Fruit fly (Drosophila melanogaster) whole organism, embryonic: ENCODE data around the gene Cyp4g15.

Source experiments
- ATbp ChIP-seq: fragments of 200-800 bp; sonication (Bioruptor generic); optimal IDR thresholded peaks from 2 replicates; lab custom pipeline; 2017; ENCODE audit warnings: missing biosample characterization, mild to moderate bottlenecking, missing genetic modification characterization, missing genetic modification reagents
- CG10147 ChIP-seq: fragments of 200-800 bp; sonication (Bioruptor generic); optimal IDR thresholded peaks from 2 replicates; lab custom pipeline; 2019; ENCODE audit warnings: missing biosample characterization, mild to moderate bottlenecking, missing genetic modification characterization, moderate library complexity
- CG10565 ChIP-seq: fragments of 200-800 bp; sonication (Bioruptor generic); optimal IDR thresholded peaks from 3 replicates; lab custom pipeline; 2016; ENCODE audit warnings: missing biosample characterization, mild to moderate bottlenecking, missing genetic modification characterization
- CG10959 ChIP-seq: fragments of 200-800 bp; sonication (Bioruptor generic); IDR thresholded peaks from 2 replicates; pipeline ENCODE4 v1.3.6; 2022; ENCODE audit warnings: missing biosample characterization, missing genetic modification characterization
- CG12219 ChIP-seq: fragments of 200-800 bp; sonication (Bioruptor generic); optimal IDR thresholded peaks from 3 replicates; lab custom pipeline; 2018; ENCODE audit warnings: missing biosample characterization, mild to moderate bottlenecking, missing genetic modification characterization
- CG12942 ChIP-seq: fragments of 200-800 bp; sonication (Bioruptor generic); optimal IDR thresholded peaks from 3 replicates; lab custom pipeline; 2016; ENCODE audit warnings: missing biosample characterization, missing genetic modification characterization
- CG15514 ChIP-seq: fragments of 200-800 bp; sonication (Bioruptor generic); optimal IDR thresholded peaks from 3 replicates; lab custom pipeline; 2017; ENCODE audit warnings: missing biosample characterization, missing genetic modification characterization, mild to moderate bottlenecking, moderate library complexity, missing genetic modification reagents
- CG1602 ChIP-seq: fragments of 200-800 bp; sonication (Bioruptor generic); optimal IDR thresholded peaks from 3 replicates; lab custom pipeline; 2016; ENCODE audit warnings: missing biosample characterization, missing genetic modification characterization
- CG1647 ChIP-seq: fragments of 200-800 bp; sonication (Bioruptor generic); optimal IDR thresholded peaks from 3 replicates; lab custom pipeline; 2016; ENCODE audit warnings: missing biosample characterization, missing genetic modification characterization
- CG17328 ChIP-seq: fragments of 200-800 bp; sonication (Bioruptor generic); IDR thresholded peaks from 2 replicates; pipeline ENCODE4 v1.3.6; 2022; ENCODE audit warnings: missing biosample characterization, missing genetic modification characterization
- CG30020 ChIP-seq: fragments of 200-800 bp; optimal IDR thresholded peaks from 2 replicates; lab custom pipeline; 2019; ENCODE audit warnings: missing biosample characterization, mild to moderate bottlenecking, missing genetic modification characterization, moderate library complexity
- CG4424 ChIP-seq: fragments of 200-800 bp; sonication (Bioruptor generic); optimal IDR thresholded peaks from 3 replicates; lab custom pipeline; 2016; ENCODE audit warnings: missing biosample characterization, missing genetic modification characterization
- CG5245 ChIP-seq: fragments of 200-800 bp; sonication (Bioruptor generic); optimal IDR thresholded peaks from 3 replicates; lab custom pipeline; 2016; ENCODE audit warnings: missing biosample characterization, missing genetic modification characterization
- CG7357 ChIP-seq: fragments of 200-800 bp; sonication (Bioruptor generic); IDR thresholded peaks from 3 replicates; pipeline ENCODE4 v1.3.6; 2022; ENCODE audit warnings: missing biosample characterization, missing genetic modification characterization
- CG7372 ChIP-seq: fragments of 200-800 bp; sonication (Bioruptor generic); IDR thresholded peaks from 2 replicates; pipeline ENCODE4 v1.3.6; 2022; ENCODE audit warnings: missing biosample characterization, missing genetic modification characterization
- CG9437 ChIP-seq: fragments of 200-800 bp; sonication (Bioruptor generic); optimal IDR thresholded peaks from 2 replicates; lab custom pipeline; 2018; ENCODE audit warnings: missing biosample characterization, mild to moderate bottlenecking, missing genetic modification characterization
- CG9727 ChIP-seq: fragments of 200-800 bp; sonication (Bioruptor generic); optimal IDR thresholded peaks from 3 replicates; lab custom pipeline; 2017; ENCODE audit warnings: missing biosample characterization, mild to moderate bottlenecking, missing genetic modification characterization
- CG9817 ChIP-seq: fragments of 200-800 bp; sonication (Bioruptor generic); optimal IDR thresholded peaks from 2 replicates; lab custom pipeline; 2018; ENCODE audit warnings: missing biosample characterization, mild to moderate bottlenecking, missing genetic modification characterization, moderate library complexity
- CTCF ChIP-seq: fragments of 200-800 bp; sonication (Bioruptor generic); optimal IDR thresholded peaks from 2 replicates; lab custom pipeline; 2017; ENCODE audit warnings: missing biosample characterization, mild to moderate bottlenecking, missing genetic modification characterization, moderate library complexity
- Chrac-16 ChIP-seq: fragments of 200-800 bp; sonication (Bioruptor generic); optimal IDR thresholded peaks from 3 replicates; lab custom pipeline; 2016; ENCODE audit warnings: missing biosample characterization, missing genetic modification characterization
- Dip2 ChIP-seq: fragments of 200-800 bp; sonication (Bioruptor generic); IDR thresholded peaks from 2 replicates; pipeline ENCODE4 v1.3.6; 2022; ENCODE audit warnings: missing biosample characterization, missing genetic modification characterization
- Gsc ChIP-seq: fragments of 200-800 bp; sonication (Bioruptor generic); IDR thresholded peaks from 2 replicates; pipeline ENCODE4 v1.3.6; 2022; ENCODE audit warnings: missing biosample characterization, missing genetic modification characterization
- Hand ChIP-seq: fragments of 200-800 bp; sonication (Bioruptor generic); optimal IDR thresholded peaks from 2 replicates; lab custom pipeline; 2017; ENCODE audit warnings: mild to moderate bottlenecking, missing biosample characterization, missing genetic modification reagents, missing genetic modification characterization
- Hr39 ChIP-seq: fragments of >200 bp; optimal IDR thresholded peaks from 2 replicates; lab custom pipeline; 2017
- Hr51 ChIP-seq, 2 experiments: fragments of 200-800 bp; sonication (Bioruptor generic); optimal IDR thresholded peaks; 2 replicates in 1 of 2; 3 replicates in 1 of 2; lab custom pipeline; 2016 to 2018; ENCODE audit warnings: missing biosample characterization in 2 of 2, missing genetic modification characterization in 2 of 2, mild to moderate bottlenecking in 1 of 2, moderate library complexity in 1 of 2
- Lpt ChIP-seq: fragments of >200 bp; optimal IDR thresholded peaks from 2 replicates; lab custom pipeline; 2018; ENCODE audit warnings: missing biosample characterization, missing genetic modification characterization
- Mad ChIP-seq: fragments of 200-800 bp; sonication (Bioruptor generic); optimal IDR thresholded peaks from 2 replicates; lab custom pipeline; 2016; ENCODE audit warnings: missing biosample characterization, missing genetic modification characterization
- Opbp ChIP-seq: fragments of 200-800 bp; sonication (Bioruptor generic); IDR thresholded peaks from 3 replicates; pipeline ENCODE4 v1.3.6; 2022; ENCODE audit warnings: missing biosample characterization, missing genetic modification characterization; ENCODE audit not compliant: partially characterized antibody
- Ptx1 ChIP-seq: fragments of 200-800 bp; sonication (Bioruptor generic); IDR thresholded peaks from 2 replicates; pipeline ENCODE4 v1.3.6; 2022; ENCODE audit warnings: missing biosample characterization, missing genetic modification characterization
- Six4 ChIP-seq: fragments of 200-800 bp; sonication (Bioruptor generic); optimal IDR thresholded peaks from 2 replicates; lab custom pipeline; 2016; ENCODE audit warnings: missing biosample characterization, missing genetic modification characterization
- Ssrp ChIP-seq: fragments of 200-800 bp; sonication (Bioruptor generic); optimal IDR thresholded peaks from 2 replicates; lab custom pipeline; 2018; ENCODE audit warnings: missing biosample characterization, mild to moderate bottlenecking, missing genetic modification characterization, moderate library complexity
- al ChIP-seq: fragments of 200-800 bp; sonication (Bioruptor generic); IDR thresholded peaks from 2 replicates; pipeline ENCODE4 v1.3.6; 2022; ENCODE audit warnings: missing biosample characterization, missing genetic modification characterization
- bigmax ChIP-seq: fragments of 200-800 bp; sonication (Bioruptor generic); optimal IDR thresholded peaks from 2 replicates; lab custom pipeline; 2018; ENCODE audit warnings: missing biosample characterization, mild to moderate bottlenecking, missing genetic modification characterization
- dan ChIP-seq: fragments of 200-800 bp; sonication (Bioruptor generic); IDR thresholded peaks from 2 replicates; pipeline ENCODE4 v1.3.6; 2022; ENCODE audit warnings: missing biosample characterization, missing genetic modification characterization
- dmrt99B ChIP-seq: fragments of 200-800 bp; sonication (Bioruptor generic); optimal IDR thresholded peaks from 2 replicates; lab custom pipeline; 2018; ENCODE audit warnings: missing biosample characterization, mild to moderate bottlenecking, missing genetic modification characterization, moderate library complexity
- ewg ChIP-seq: fragments of 200-800 bp; sonication (Bioruptor generic); optimal IDR thresholded peaks from 3 replicates; lab custom pipeline; 2017; ENCODE audit warnings: mild to moderate bottlenecking, missing biosample characterization, missing genetic modification reagents, missing genetic modification characterization
- gro ChIP-seq: fragments of 200-800 bp; sonication (Bioruptor generic); optimal IDR thresholded peaks from 2 replicates; lab custom pipeline; 2016; ENCODE audit warnings: missing biosample characterization, missing genetic modification characterization
- gt ChIP-seq: fragments of 200-800 bp; sonication (Bioruptor generic); IDR thresholded peaks from 2 replicates; pipeline ENCODE4 v1.3.6; 2022; ENCODE audit warnings: missing biosample characterization, missing genetic modification characterization
- h ChIP-seq: fragments of >200 bp; optimal IDR thresholded peaks from 2 replicates; lab custom pipeline; 2017
- hth ChIP-seq: fragments of >200 bp; optimal IDR thresholded peaks from 2 replicates; lab custom pipeline; 2017; ENCODE audit warnings: inconsistent platforms
- kni ChIP-seq: fragments of 200-800 bp; sonication (Bioruptor generic); optimal IDR thresholded peaks from 3 replicates; lab custom pipeline; 2017; ENCODE audit warnings: mild to moderate bottlenecking, missing biosample characterization, missing genetic modification reagents, missing genetic modification characterization
- maf-S ChIP-seq: fragments of 200-800 bp; sonication (Bioruptor generic); optimal IDR thresholded peaks from 2 replicates; lab custom pipeline; 2016; ENCODE audit warnings: missing biosample characterization, missing genetic modification characterization
- mld ChIP-seq: fragments of 200-800 bp; sonication (Bioruptor generic); IDR thresholded peaks from 3 replicates; pipeline ENCODE4 v1.3.6; 2022; ENCODE audit warnings: missing biosample characterization, missing genetic modification characterization; ENCODE audit not compliant: partially characterized antibody
- nerfin-2 ChIP-seq: fragments of 200-800 bp; sonication (Bioruptor generic); IDR thresholded peaks from 2 replicates; pipeline ENCODE4 v1.3.6; 2022; ENCODE audit warnings: missing biosample characterization, missing genetic modification characterization; ENCODE audit not compliant: partially characterized antibody
- ranshi ChIP-seq: fragments of 200-800 bp; sonication (Bioruptor generic); IDR thresholded peaks from 2 replicates; pipeline ENCODE4 v1.3.6; 2022; ENCODE audit warnings: missing biosample characterization, missing genetic modification characterization
- ro ChIP-seq: fragments of 200-800 bp; sonication (Bioruptor generic); IDR thresholded peaks from 2 replicates; pipeline ENCODE4 v1.3.6; 2022; ENCODE audit warnings: missing biosample characterization, missing genetic modification characterization
- sisA ChIP-seq: fragments of 200-800 bp; sonication (Bioruptor generic); IDR thresholded peaks from 2 replicates; pipeline ENCODE4 v1.3.6; 2022; ENCODE audit warnings: missing biosample characterization, missing genetic modification characterization
- slbo ChIP-seq: fragments of 200-800 bp; sonication (Bioruptor generic); IDR thresholded peaks from 2 replicates; pipeline ENCODE4 v1.3.6; 2022; ENCODE audit warnings: missing biosample characterization, missing genetic modification characterization
- slp2 ChIP-seq: fragments of 200-800 bp; sonication (Bioruptor generic); optimal IDR thresholded peaks from 2 replicates; lab custom pipeline; 2016; ENCODE audit warnings: missing biosample characterization, missing genetic modification characterization
- sna ChIP-seq: fragments of 200-800 bp; sonication (Bioruptor generic); IDR thresholded peaks from 2 replicates; pipeline ENCODE4 v1.3.6; 2022; ENCODE audit warnings: missing biosample characterization, missing genetic modification characterization; ENCODE audit not compliant: partially characterized antibody
- ssp ChIP-seq: fragments of 200-800 bp; sonication (Bioruptor generic); IDR thresholded peaks from 2 replicates; pipeline ENCODE4 v1.3.6; 2022; ENCODE audit warnings: missing biosample characterization, missing genetic modification characterization
- stc ChIP-seq: fragments of 200-800 bp; sonication (Bioruptor generic); IDR thresholded peaks from 2 replicates; pipeline ENCODE4 v1.3.6; 2022; ENCODE audit warnings: missing biosample characterization, missing genetic modification characterization
- unpg ChIP-seq: fragments of 200-800 bp; sonication (Bioruptor generic); optimal IDR thresholded peaks from 3 replicates; lab custom pipeline; 2018; ENCODE audit warnings: missing biosample characterization, mild to moderate bottlenecking, missing genetic modification characterization, moderate library complexity

Cyp4g15 gene

DNA sequence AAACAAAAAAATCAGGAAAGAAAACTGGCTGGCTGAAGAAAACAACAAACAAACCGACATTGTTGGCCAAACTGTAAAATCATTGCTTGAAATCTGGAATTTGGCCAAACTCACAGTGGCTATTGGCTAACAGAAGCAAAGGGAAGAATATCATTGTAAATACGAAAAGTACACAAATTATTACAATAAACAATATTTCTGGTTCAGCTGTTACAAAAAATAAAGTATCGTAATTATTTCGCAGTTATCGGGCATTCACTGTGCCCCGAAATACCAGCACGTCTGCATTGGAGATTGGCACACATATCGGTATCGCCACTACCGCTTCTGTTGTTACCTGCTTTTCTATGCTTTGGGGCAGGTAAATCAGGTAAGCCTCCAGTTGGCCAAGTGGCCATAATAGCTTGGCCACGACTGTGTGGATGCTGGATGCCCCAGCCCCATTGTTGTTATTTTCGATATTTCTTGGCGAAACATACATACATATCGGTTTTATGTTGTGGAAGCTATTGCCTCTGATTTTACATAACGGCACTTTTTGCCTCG lies 25.8 kb upstream of the Cyp4g15 start (continued):
- TF ChIP-seq unpg (GFP tag; lab: Kevin White, UChicago) (peak; percentile 58), CG9437 (GFP tag; lab: Kevin White, UChicago) (no peak), CG7372 (GFP tag; lab: Robert Waterston, UW) (peak; percentile 58; the same call in 1 of the 2 replicates), ewg (GFP tag; lab: Kevin White, UChicago) (no peak), Mad (GFP tag; lab: Kevin White, UChicago) (no peak), CG12942 (GFP tag; lab: Kevin White, UChicago) (no peak), CG4424 (GFP tag; lab: Kevin White, UChicago) (peak; percentile 6), ATbp (GFP tag; lab: Kevin White, UChicago) (no peak), mld (GFP tag; lab: Robert Waterston, UW) (no peak), CTCF (GFP tag; lab: Kevin White, UChicago) (no peak), CG9817 (tag; lab: Kevin White, UChicago) (peak; percentile 41), ssp (no peak), Opbp (GFP tag; lab: Robert Waterston, UW) (no peak), Lpt (GFP tag; lab: Kevin White, UChicago) (no peak), Gsc (no peak), dmrt99B (peak; percentile 66), Hr51 (GFP tag; optimal IDR thresholded peaks at IDR 0.05; lab: Kevin White, UChicago) (peak; percentile 27 to 65), CG12219 (GFP tag; lab: Kevin White, UChicago) (peak; percentile 56), maf-S (peak; percentile 38), CG10565 (GFP tag; lab: Kevin White, UChicago) (no peak), hth (no peak), Chrac-16 (GFP tag; lab: Kevin White, UChicago) (peak; percentile 31), CG1647 (no peak), CG10959 (no peak), CG30020 (tag; lab: Kevin White, UChicago) (no peak), kni (GFP tag; lab: Kevin White, UChicago) (no peak), Ptx1 (GFP tag; lab: Robert Waterston, UW) (peak; percentile 69), Six4 (GFP tag; lab: Kevin White, UChicago) (no peak), CG1602 (GFP tag; lab: Kevin White, UChicago) (peak; percentile 25), nerfin-2 (GFP tag; lab: Robert Waterston, UW) (no peak), h (lab: Kevin White, UChicago) (no peak), slbo (GFP tag; lab: Robert Waterston, UW) (peak; percentile 72), gt (GFP tag; lab: Robert Waterston, UW) (no peak), bigmax (GFP tag; lab: Kevin White, UChicago) (no peak), CG15514 (GFP tag; lab: Kevin White, UChicago) (peak; percentile 35), CG17328 (peak; percentile 61), Hr39 (lab: Kevin White, UChicago) (no peak), CG10147 (GFP tag; lab: Kevin White, UChicago) (no peak), sisA (GFP tag; lab: Robert Waterston, UW) (peak; percentile 75), dan (GFP tag; lab: Robert Waterston, UW) (no peak), Dip2 (GFP tag; lab: Robert Waterston, UW) (no peak), Hand (no peak), ranshi (GFP tag; lab: Robert Waterston, UW) (peak; percentile 54), ro (GFP tag; lab: Robert Waterston, UW) (no peak), CG7357 (GFP tag; lab: Robert Waterston, UW) (peak; percentile 27; the same call in 1 of the 3 replicates), CG9727 (GFP tag; lab: Kevin White, UChicago) (no peak), CG5245 (GFP tag; lab: Kevin White, UChicago) (no peak), stc (no peak), sna (GFP tag; lab: Robert Waterston, UW) (no peak), Ssrp (tag; lab: Kevin White, UChicago) (peak; percentile 5), al (GFP tag; lab: Robert Waterston, UW) (peak; percentile 54), gro (no peak), slp2 (GFP tag; lab: Kevin White, UChicago) (peak; percentile 22)
